Worm (Caenorhabditis elegans): ENCODE results near the gene acds-10.

acds-10 gene

ce11 chrV:5780713-5781360 is 33.2 kb downstream of the acds-10 start, which contains the start of gene F44E7.5 (continued):
- peak; percentile 91 for TF ChIP-seq nhr-80 (tag; optimal IDR thresholded peaks at IDR 0.05)
- TF ChIP-seq cebp-2 (GFP tag; IDR thresholded peaks at IDR 0.05) = peak; percentile 94
- peak; percentile 24; the same call in 1 of the 2 replicates for TF ChIP-seq egrh-3 (GFP tag; IDR thresholded peaks at IDR 0.05)
- no peak for TF ChIP-seq Y95B8A.8 (GFP tag; IDR thresholded peaks at IDR 0.05)
- no peak for TF ChIP-seq rpc-1 (optimal IDR thresholded peaks at IDR 0.05)
- TF ChIP-seq rpc-1 (tag; optimal IDR thresholded peaks at IDR 0.05) = no peak
- peak in 1 of 2 experiments; percentile 60 for TF ChIP-seq let-607 (tag; optimal IDR thresholded peaks at IDR 0.05)
- TF ChIP-seq tbx-9 (tag; optimal IDR thresholded peaks at IDR 0.05; ENCODE audit: borderline replicate concordance) = no peak
- TF ChIP-seq chd-7 (tag; optimal IDR thresholded peaks at IDR 0.05) = peak; percentile 18
- peak; percentile 56; the same call in 1 of the 2 replicates for TF ChIP-seq madf-6 (GFP tag; IDR thresholded peaks at IDR 0.05)
- TF ChIP-seq ztf-22 (GFP tag; optimal IDR thresholded peaks at IDR 0.05) = no peak
- peak; percentile 36 for TF ChIP-seq tbp1 (GFP tag; optimal IDR thresholded peaks at IDR 0.05)
- no peak for TF ChIP-seq egl-44 (GFP tag; IDR thresholded peaks at IDR 0.05)
- TF ChIP-seq ceh-27 (GFP tag; optimal IDR thresholded peaks at IDR 0.05) = no peak
- TF ChIP-seq C06A6.2 (GFP tag; conservative IDR thresholded peaks at IDR 0.05) = peak; percentile 66
- no peak for TF ChIP-seq Y53G8AR.9 (GFP tag; conservative IDR thresholded peaks at IDR 0.05)
- TF ChIP-seq ceh-58 (GFP tag; IDR thresholded peaks at IDR 0.05) = no peak
- no peak for TF ChIP-seq snpc-4 (GFP tag; optimal IDR thresholded peaks at IDR 0.05)
- TF ChIP-seq snpc-4 (tag; optimal IDR thresholded peaks at IDR 0.05) = peak in 3 of 4 experiments; percentile 3 to 57 (median 33)
- no peak for TF ChIP-seq nfya-2 (GFP tag; IDR thresholded peaks at IDR 0.05)
- no peak for TF ChIP-seq unc-62 (GFP tag; optimal IDR thresholded peaks at IDR 0.05)
- no peak for TF ChIP-seq akir-1 (GFP tag; optimal IDR thresholded peaks at IDR 0.05)
- no peak for TF ChIP-seq snpc-1.1 (tag; optimal IDR thresholded peaks at IDR 0.05; ENCODE audit: insufficient read depth)
- peak; percentile 15 for TF ChIP-seq F23B12.7 (tag; optimal IDR thresholded peaks at IDR 0.05; ENCODE audit: insufficient read depth)
- TF ChIP-seq ztf-26 (tag; optimal IDR thresholded peaks at IDR 0.05) = peak; percentile 89
- no peak for TF ChIP-seq madf-3 (GFP tag; IDR thresholded peaks at IDR 0.05)
- no peak for TF ChIP-seq ceh-40 (GFP tag; IDR thresholded peaks at IDR 0.05)
- no peak for TF ChIP-seq Y56A3A.18 (GFP tag; IDR thresholded peaks at IDR 0.05)
- peak; percentile 40 for TF ChIP-seq K12H6.12 (tag; optimal IDR thresholded peaks at IDR 0.05)
- TF ChIP-seq mcd-1 (GFP tag; IDR thresholded peaks at IDR 0.05) = peak; percentile 53
- no peak for TF ChIP-seq K11D2.4 (GFP tag; IDR thresholded peaks at IDR 0.05)
- TF ChIP-seq F39B2.1 (GFP tag; IDR thresholded peaks at IDR 0.05) = no peak
- TF ChIP-seq lir-1 (GFP tag; conservative IDR thresholded peaks at IDR 0.05) = no peak
- TF ChIP-seq attf-6 (GFP tag; IDR thresholded peaks at IDR 0.05) = no peak
- TF ChIP-seq lsy-27 (tag; optimal IDR thresholded peaks at IDR 0.05; ENCODE audit: borderline replicate concordance, insufficient read depth) = no peak
- no peak; the same call in 1 of the 2 replicates for TF ChIP-seq cebp-1 (GFP tag; IDR thresholded peaks at IDR 0.05)
- peak; percentile 69 for TF ChIP-seq cebp-1 (tag; optimal IDR thresholded peaks at IDR 0.05)
- no peak for TF ChIP-seq bed-2 (GFP tag; IDR thresholded peaks at IDR 0.05)
- TF ChIP-seq ceh-91 (GFP tag; IDR thresholded peaks at IDR 0.05) = peak; percentile 24; the same call in 1 of the 2 replicates
- no peak for TF ChIP-seq hlh-26 (GFP tag; conservative IDR thresholded peaks at IDR 0.05)
- TF ChIP-seq lsl-1 (GFP tag; optimal IDR thresholded peaks at IDR 0.05) = peak; percentile 79
- TF ChIP-seq dox-1 (GFP tag; IDR thresholded peaks at IDR 0.05) = peak; percentile 81
- peak; percentile 76 for TF ChIP-seq F33H1.4 (GFP tag; IDR thresholded peaks at IDR 0.05)
- TF ChIP-seq B0019.2 (GFP tag; conservative IDR thresholded peaks at IDR 0.05) = no peak
- TF ChIP-seq hmg-1.2 (GFP tag; IDR thresholded peaks at IDR 0.05) = peak; percentile 80
